Fruit fly (Drosophila melanogaster) whole organism, embryonic: ENCODE data around the gene CG34171.
A peak's percentile ranks its signal among the peaks of the same experiment; 100 is the strongest.

Experiments used
- Abd-B ChIP-seq: fragments of 200-800 bp; sonication (Bioruptor generic); optimal IDR thresholded peaks from 2 replicates; lab custom pipeline; 2018; ENCODE audit warnings: missing biosample characterization, mild to moderate bottlenecking, missing genetic modification characterization, moderate library complexity
- Ada2b ChIP-seq: fragments of 200-800 bp; sonication (Bioruptor generic); IDR thresholded peaks from 2 replicates; pipeline ENCODE4 v1.3.6; 2022; ENCODE audit warnings: missing biosample characterization, missing genetic modification characterization
- Blimp-1 ChIP-seq: fragments of 200-800 bp; sonication (Bioruptor generic); optimal IDR thresholded peaks from 3 replicates; lab custom pipeline; 2018; ENCODE audit warnings: missing biosample characterization, missing genetic modification characterization, mild to moderate bottlenecking, moderate library complexity, missing genetic modification reagents
- CG11504 ChIP-seq: fragments of 200-800 bp; sonication (Bioruptor generic); optimal IDR thresholded peaks from 3 replicates; lab custom pipeline; 2019; ENCODE audit warnings: missing biosample characterization, mild to moderate bottlenecking, missing genetic modification characterization, moderate library complexity
- CG17829 ChIP-seq: fragments of 200-800 bp; optimal IDR thresholded peaks from 2 replicates; lab custom pipeline; 2019; ENCODE audit warnings: missing biosample characterization, mild to moderate bottlenecking, missing genetic modification characterization, moderate library complexity
- CG18262 ChIP-seq: fragments of 200-800 bp; optimal IDR thresholded peaks from 3 replicates; lab custom pipeline; 2019; ENCODE audit warnings: missing biosample characterization, mild to moderate bottlenecking, missing genetic modification characterization, moderate library complexity
- CG2712 ChIP-seq: fragments of 200-800 bp; optimal IDR thresholded peaks from 3 replicates; lab custom pipeline; 2019; ENCODE audit warnings: missing biosample characterization, mild to moderate bottlenecking, missing genetic modification characterization, moderate library complexity
- CG31441 ChIP-seq: fragments of 200-800 bp; sonication (Bioruptor generic); IDR thresholded peaks from 2 replicates; pipeline ENCODE4 v1.3.6; 2022; ENCODE audit warnings: missing biosample characterization, missing genetic modification characterization
- CG4360 ChIP-seq: fragments of 200-800 bp; sonication (Bioruptor generic); IDR thresholded peaks from 2 replicates; pipeline ENCODE4 v1.3.6; 2022; ENCODE audit warnings: missing biosample characterization, missing genetic modification characterization
- CG5245 ChIP-seq: fragments of 200-800 bp; sonication (Bioruptor generic); optimal IDR thresholded peaks from 3 replicates; lab custom pipeline; 2016; ENCODE audit warnings: missing biosample characterization, missing genetic modification characterization
- CG7786 ChIP-seq: fragments of 200-800 bp; sonication (Bioruptor generic); optimal IDR thresholded peaks from 2 replicates; lab custom pipeline; 2016; ENCODE audit warnings: missing biosample characterization, missing genetic modification characterization
- CG9437 ChIP-seq: fragments of 200-800 bp; sonication (Bioruptor generic); optimal IDR thresholded peaks from 2 replicates; lab custom pipeline; 2018; ENCODE audit warnings: missing biosample characterization, mild to moderate bottlenecking, missing genetic modification characterization
- CTCF ChIP-seq: fragments of 200-800 bp; sonication (Bioruptor generic); optimal IDR thresholded peaks from 2 replicates; lab custom pipeline; 2017; ENCODE audit warnings: missing biosample characterization, mild to moderate bottlenecking, missing genetic modification characterization, moderate library complexity
- Dek ChIP-seq: fragments of 200-800 bp; sonication (Bioruptor generic); optimal IDR thresholded peaks from 3 replicates; lab custom pipeline; 2019; ENCODE audit warnings: missing biosample characterization, mild to moderate bottlenecking, missing genetic modification characterization, moderate library complexity
- Drgx ChIP-seq: fragments of 200-800 bp; sonication (Bioruptor generic); IDR thresholded peaks from 2 replicates; pipeline ENCODE4 v1.3.6; 2022; ENCODE audit warnings: missing biosample characterization, missing genetic modification characterization
- E2f1 ChIP-seq: fragments of 200-800 bp; sonication (Bioruptor generic); IDR thresholded peaks from 2 replicates; pipeline ENCODE4 v1.3.6; 2022; ENCODE audit warnings: missing biosample characterization, missing genetic modification characterization
- Eip74EF ChIP-seq, 2 experiments: fragments of 200-800 bp in 1 of 2; fragments of >200 bp in 1 of 2; sonication (Bioruptor generic) in 1 of 2; optimal IDR thresholded peaks; 2 replicates each; lab custom pipeline; 2017 to 2019; ENCODE audit warnings: missing biosample characterization in 2 of 2, missing genetic modification characterization in 2 of 2, mild to moderate bottlenecking in 1 of 2, moderate library complexity in 1 of 2
- Hey ChIP-seq: fragments of 200-800 bp; sonication (Bioruptor generic); optimal IDR thresholded peaks from 3 replicates; lab custom pipeline; 2018; ENCODE audit warnings: missing biosample characterization, mild to moderate bottlenecking, missing genetic modification characterization
- Med ChIP-seq: fragments of 200-800 bp; sonication (Bioruptor generic); peaks from one replicate; lab custom pipeline; 2016; ENCODE audit warnings: missing biosample characterization, missing genetic modification characterization, mild to moderate bottlenecking, inconsistent platforms, moderate library complexity
- Oli ChIP-seq: fragments of 200-800 bp; sonication (Bioruptor generic); optimal IDR thresholded peaks from 2 replicates; lab custom pipeline; 2018; ENCODE audit warnings: missing biosample characterization, mild to moderate bottlenecking, missing genetic modification characterization, moderate library complexity
- ab ChIP-seq: fragments of 200-800 bp; sonication (Bioruptor generic); optimal IDR thresholded peaks from 2 replicates; lab custom pipeline; 2016; ENCODE audit warnings: missing biosample characterization, missing genetic modification characterization
- bsh ChIP-seq, 2 experiments: fragments of 200-800 bp; sonication (Bioruptor generic); optimal IDR thresholded peaks; 2 replicates each; lab custom pipeline; 2017 to 2018; ENCODE audit warnings: mild to moderate bottlenecking in 2 of 2, missing biosample characterization in 2 of 2, missing genetic modification characterization in 2 of 2, moderate library complexity in 1 of 2
- chinmo ChIP-seq: fragments of 200-800 bp; sonication (Bioruptor generic); IDR thresholded peaks from 4 replicates; pipeline ENCODE4 v1.3.6; 2022; ENCODE audit warnings: missing biosample characterization, missing genetic modification characterization; ENCODE audit not compliant: partially characterized antibody
- dmrt11E ChIP-seq: fragments of 200-800 bp; sonication (Bioruptor generic); optimal IDR thresholded peaks from 3 replicates; lab custom pipeline; 2018; ENCODE audit warnings: missing biosample characterization, mild to moderate bottlenecking, missing genetic modification characterization, moderate library complexity
- dmrt99B ChIP-seq: fragments of 200-800 bp; sonication (Bioruptor generic); optimal IDR thresholded peaks from 2 replicates; lab custom pipeline; 2018; ENCODE audit warnings: missing biosample characterization, mild to moderate bottlenecking, missing genetic modification characterization, moderate library complexity
- gem ChIP-seq: fragments of 200-800 bp; sonication (Bioruptor generic); optimal IDR thresholded peaks from 2 replicates; lab custom pipeline; 2019; ENCODE audit warnings: missing biosample characterization, mild to moderate bottlenecking, missing genetic modification characterization, moderate library complexity
- grau ChIP-seq: fragments of 200-800 bp; optimal IDR thresholded peaks from 3 replicates; lab custom pipeline; 2019; ENCODE audit warnings: missing biosample characterization, mild to moderate bottlenecking, missing genetic modification characterization, moderate library complexity
- lola ChIP-seq, 3 experiments: fragments of >200 bp in 2 of 3; fragments of 200-800 bp in 1 of 3; sonication (Bioruptor generic) in 1 of 3; optimal IDR thresholded peaks; 2 replicates each; lab custom pipeline; 2017 to 2019; ENCODE audit warnings: missing biosample characterization in 3 of 3, missing genetic modification characterization in 3 of 3, mild to moderate bottlenecking in 1 of 3, moderate library complexity in 1 of 3
- lov ChIP-seq, 2 experiments: fragments of 200-800 bp in 1 of 2; fragments of >200 bp in 1 of 2; sonication (Bioruptor generic) in 1 of 2; IDR thresholded peaks in 1 of 2; optimal IDR thresholded peaks in 1 of 2; 2 replicates in 1 of 2; 3 replicates in 1 of 2; pipeline versions ENCODE4 v1.3.6 to Lab custom; 2017 to 2022; ENCODE audit warnings: missing biosample characterization in 1 of 2, missing genetic modification characterization in 1 of 2
- nau ChIP-seq: fragments of 200-800 bp; sonication (Bioruptor generic); optimal IDR thresholded peaks from 3 replicates; lab custom pipeline; 2017; ENCODE audit warnings: missing biosample characterization, mild to moderate bottlenecking, missing genetic modification characterization, missing genetic modification reagents
- nom ChIP-seq: fragments of 200-800 bp; sonication (Bioruptor generic); optimal IDR thresholded peaks from 2 replicates; lab custom pipeline; 2017; ENCODE audit warnings: missing biosample characterization, missing genetic modification characterization, mild to moderate bottlenecking, moderate library complexity, missing genetic modification reagents
- pum ChIP-seq: fragments of 200-800 bp; sonication (Bioruptor generic); optimal IDR thresholded peaks from 2 replicates; lab custom pipeline; 2016; ENCODE audit warnings: missing biosample characterization, missing genetic modification characterization
- row ChIP-seq: fragments of 200-800 bp; sonication (Bioruptor generic); IDR thresholded peaks from 3 replicates; pipeline ENCODE4 v1.3.6; 2022; ENCODE audit warnings: missing biosample characterization, missing genetic modification characterization
- sd ChIP-seq: fragments of 200-800 bp; sonication (Bioruptor generic); optimal IDR thresholded peaks from 3 replicates; lab custom pipeline; 2018; ENCODE audit warnings: missing biosample characterization, mild to moderate bottlenecking, missing genetic modification characterization, moderate library complexity
- sens ChIP-seq: fragments of 200-800 bp; sonication (Bioruptor generic); peaks from one replicate; lab custom pipeline; 2016; ENCODE audit warnings: missing biosample characterization, missing genetic modification characterization
- seq ChIP-seq: fragments of 200-800 bp; sonication (Bioruptor generic); IDR thresholded peaks from 2 replicates; pipeline ENCODE4 v1.3.6; 2022; ENCODE audit warnings: missing biosample characterization, missing genetic modification characterization
- slbo ChIP-seq: fragments of 200-800 bp; sonication (Bioruptor generic); IDR thresholded peaks from 2 replicates; pipeline ENCODE4 v1.3.6; 2022; ENCODE audit warnings: missing biosample characterization, missing genetic modification characterization
- wor ChIP-seq: fragments of 200-800 bp; sonication (Bioruptor generic); IDR thresholded peaks from 2 replicates; pipeline ENCODE4 v1.3.6; 2022; ENCODE audit warnings: missing biosample characterization, missing genetic modification characterization

Gene CG34171

dm6 chr2L:18345194-18345593, 33.2 kb upstream of the CG34171 start (continued):
- TF ChIP-seq wor (GFP tag; lab: Robert Waterston, UW) (0 out of 2 replicates have a peak, but pooled peaks have one; percentile 15), E2f1 (GFP tag; lab: Robert Waterston, UW) (peak; percentile 8; the same call in 1 of the 2 replicates), Ada2b (GFP tag; lab: Robert Waterston, UW) (no peak), grau (tag; lab: Kevin White, UChicago) (peak; percentile 28), Med (GFP tag; lab: Kevin White, UChicago) (peak; percentile 54), pum (GFP tag; lab: Kevin White, UChicago) (peak; percentile 13), lola (GFP tag; optimal IDR thresholded peaks at IDR 0.05; lab: Kevin White, UChicago) (peak in 1 of 3 experiments; percentile 55), Eip74EF (GFP tag; optimal IDR thresholded peaks at IDR 0.05; lab: Kevin White, UChicago) (no peak), row (peak; percentile 59; the same call in 2 of the 3 replicates), slbo (GFP tag; lab: Robert Waterston, UW) (no peak), Oli (tag; lab: Kevin White, UChicago) (peak; percentile 50), CG9437 (peak; percentile 10), CG17829 (peak; percentile 48), dmrt11E (peak; percentile 56)

DNA sequence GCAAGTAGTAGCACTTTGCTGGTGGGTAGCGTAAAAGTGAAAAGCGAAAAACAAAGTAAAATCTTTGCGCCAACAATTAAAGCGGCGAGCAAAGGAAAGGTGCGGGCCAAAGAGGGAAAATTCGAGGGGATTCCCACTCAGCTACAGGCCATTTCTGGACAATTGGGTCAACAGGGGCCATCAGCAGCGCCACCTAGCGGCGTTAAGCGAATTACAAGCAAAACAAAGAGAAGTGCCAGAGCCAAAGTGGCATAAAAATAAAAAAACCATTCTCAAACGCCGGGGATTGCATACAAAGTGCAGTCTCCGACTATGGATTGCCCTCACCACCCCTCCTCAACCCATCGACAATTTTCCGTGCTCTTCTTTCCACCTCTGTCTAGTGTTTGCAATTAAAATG, 30.4 kb upstream of the CG34171 start:
- TF ChIP-seq CTCF = peak; percentile 85
- TF ChIP-seq sens (GFP tag; lab: Kevin White, UChicago) = peak; percentile 7
- TF ChIP-seq chinmo (GFP tag; lab: Robert Waterston, UW) = 0 out of 4 replicates have a peak, but pooled peaks have one; percentile 11
- no peak for TF ChIP-seq Abd-B (GFP tag; lab: Kevin White, UChicago)
- no peak for TF ChIP-seq ab (GFP tag; lab: Kevin White, UChicago)
- TF ChIP-seq CG4360 = no peak

DNA sequence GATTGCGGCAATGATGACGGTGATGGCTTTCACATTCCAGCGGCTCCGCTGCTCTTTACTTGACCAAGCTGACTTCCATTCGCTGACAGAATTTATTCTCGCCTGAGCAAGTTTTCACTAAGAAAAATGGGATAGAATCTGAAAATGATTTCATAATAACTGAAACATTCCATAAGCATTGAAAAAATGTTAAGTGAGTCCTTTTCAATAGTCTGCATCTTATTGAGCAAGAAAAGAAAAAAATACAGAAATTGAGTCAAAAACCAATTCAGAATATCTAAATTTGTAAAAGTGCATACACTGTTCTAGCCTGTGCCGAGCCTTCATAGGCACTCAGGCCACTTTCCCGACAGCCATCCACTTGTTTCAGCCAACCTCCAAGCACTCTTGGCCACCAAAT, 29.8 kb upstream of the CG34171 start:
- TF ChIP-seq CG31441 (GFP tag; lab: Robert Waterston, UW) (no peak), bsh (GFP tag; optimal IDR thresholded peaks at IDR 0.05; lab: Kevin White, UChicago) (peak; percentile 31 to 35), Blimp-1 (peak; percentile 13), lov (optimal IDR thresholded peaks at IDR 0.05; lab: Kevin White, UChicago) (no peak), lov (GFP tag; IDR thresholded peaks at IDR 0.05; lab: Robert Waterston, UW) (0 out of 3 replicates have a peak, but pooled peaks have one; percentile 12), CG5245 (no peak), Drgx (GFP tag; lab: Robert Waterston, UW) (peak; percentile 48), CG2712 (tag; lab: Kevin White, UChicago) (peak; percentile 0), sd (tag; lab: Kevin White, UChicago) (peak; percentile 35), sens (GFP tag; lab: Kevin White, UChicago) (peak; percentile 3)

dm6 chr2L:18352808-18353207, 25.6 kb upstream of the CG34171 start:
- peak in 1 of 2 experiments; percentile 29 for TF ChIP-seq bsh (GFP tag; optimal IDR thresholded peaks at IDR 0.05; lab: Kevin White, UChicago)
- peak; percentile 9 for TF ChIP-seq dmrt99B (tag; lab: Kevin White, UChicago)
- TF ChIP-seq gem (tag; lab: Kevin White, UChicago) = peak; percentile 30
- TF ChIP-seq CG18262 (tag; lab: Kevin White, UChicago) = peak; percentile 19
- TF ChIP-seq nau (GFP tag; lab: Kevin White, UChicago) = no peak
- no peak for TF ChIP-seq CG7786 (GFP tag; lab: Kevin White, UChicago)
- TF ChIP-seq nom = peak; percentile 18
- TF ChIP-seq CG11504 (tag; lab: Kevin White, UChicago) = peak; percentile 17
- TF ChIP-seq Hey (tag; lab: Kevin White, UChicago) = no peak
- TF ChIP-seq seq (GFP tag; lab: Robert Waterston, UW) = no peak
- TF ChIP-seq Dek = no peak
